Worm (Caenorhabditis elegans): Measurements from ENCODE around the gene Y14H12B.2.

- TF ChIP-seq lin-39 (tag; optimal IDR thresholded peaks at IDR 0.05) = no peak
- no peak for TF ChIP-seq nhr-237 (tag; optimal IDR thresholded peaks at IDR 0.05)
- no peak for TF ChIP-seq ZK546.5 (tag; optimal IDR thresholded peaks at IDR 0.05)
- TF ChIP-seq unc-39 (tag; optimal IDR thresholded peaks at IDR 0.05) = no peak
- TF ChIP-seq elt-1 (tag; optimal IDR thresholded peaks at IDR 0.05) = no peak
- no peak for TF ChIP-seq nhr-10 (tag; optimal IDR thresholded peaks at IDR 0.05)
- TF ChIP-seq ama-1 (optimal IDR thresholded peaks at IDR 0.05) = no peak
- no peak for TF ChIP-seq nhr-23 (tag; optimal IDR thresholded peaks at IDR 0.05)
- TF ChIP-seq unc-55 (GFP tag; optimal IDR thresholded peaks at IDR 0.05) = no peak
Measured at ce11 chrII:3894755-3895154, 38.8 kb downstream of the Y14H12B.2 start, which contains the start of gene F53C3.7.
